Worm (Caenorhabditis elegans) whole organism, midembryonic: ENCODE measurements around the gene C04E6.13.

Experiments
- cog-1 ChIP-seq: sonication (generic microtip); optimal IDR thresholded peaks from 2 replicates; lab custom pipeline; 2016; ENCODE audit warnings: missing genetic modification characterization, missing compliant biosample characterization
- med-1 ChIP-seq: sonication (generic microtip); optimal IDR thresholded peaks from 2 replicates; lab custom pipeline; 2017; ENCODE audit warnings: missing genetic modification characterization, mild to moderate bottlenecking, missing compliant biosample characterization, antibody characterized with exemption, missing genetic modification reagents; ENCODE audit not compliant: insufficient read depth
- ref-1 ChIP-seq: fragments of 200-800 bp; sonication (Bioruptor generic); conservative IDR thresholded peaks from 2 replicates; pipeline ENCODE4 v1.3.6; 2022; ENCODE audit warnings: missing genetic modification reagents, missing genetic modification characterization, missing compliant biosample characterization
- tab-1 ChIP-seq: fragments of 200-800 bp; sonication (Bioruptor generic); IDR thresholded peaks from 2 replicates; pipeline ENCODE4 v1.3.6; 2022; ENCODE audit warnings: missing genetic modification characterization, missing compliant biosample characterization

DNA sequence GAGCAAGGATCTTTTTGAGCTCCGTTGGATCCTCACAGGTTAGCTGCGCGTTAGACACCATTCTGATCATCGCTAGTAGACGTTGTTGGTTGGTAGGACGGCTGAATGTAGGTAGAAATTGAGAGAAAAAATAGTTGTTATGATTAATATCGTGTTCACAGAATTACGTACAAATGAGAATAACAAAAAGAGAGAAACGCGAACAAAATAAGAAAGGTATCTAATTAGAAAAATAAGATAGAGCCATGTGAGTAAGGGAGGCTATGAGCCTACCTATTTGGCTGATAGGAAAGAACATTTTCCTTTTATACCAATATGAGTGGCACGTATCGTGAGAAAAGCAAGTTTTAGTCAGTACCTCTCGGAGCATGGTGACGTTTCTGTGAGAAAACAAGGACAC, 28.8 kb upstream of the C04E6.13 start, which contains the start of gene C04E6.8:
- TF ChIP-seq ref-1 (no peak), cog-1 (tag; lab: Kevin White, UChicago) (no peak), tab-1 (GFP tag; lab: Robert Waterston, UW) (no peak), med-1 (GFP tag; lab: Kevin White, UChicago) (no peak)
